Worm (Caenorhabditis elegans): ENCODE data around the gene nhr-274.

DNA sequence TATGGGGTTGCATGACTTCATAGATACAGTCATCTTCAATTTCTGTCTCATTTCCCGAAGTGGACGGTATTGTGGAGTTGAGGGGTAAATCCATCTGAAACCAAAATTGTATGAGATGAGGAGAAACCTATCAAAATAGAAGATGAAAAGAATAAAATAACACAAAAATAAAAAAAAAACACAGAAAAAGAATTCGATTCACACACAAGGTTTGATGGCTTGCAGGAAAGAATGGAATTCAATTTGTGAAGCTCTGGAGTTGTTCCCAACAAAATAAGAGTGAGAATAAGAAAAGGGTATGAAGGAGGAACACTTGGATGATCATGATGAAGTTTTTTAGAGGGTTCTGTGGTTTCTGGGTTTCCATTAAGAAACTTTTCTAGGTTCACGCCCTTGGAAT, 37.0 kb upstream of the nhr-274 start, which contains the start of gene Y41D4B.24:
- no peak for TF ChIP-seq tbx-11 (GFP tag; IDR thresholded peaks at IDR 0.05)
- no peak for TF ChIP-seq scrt-1 (GFP tag; IDR thresholded peaks at IDR 0.05)
- no peak for TF ChIP-seq hnd-1 (tag; optimal IDR thresholded peaks at IDR 0.05)
- no peak for TF ChIP-seq ama-1 (optimal IDR thresholded peaks at IDR 0.05)
- no peak for TF ChIP-seq pes-1 (GFP tag; IDR thresholded peaks at IDR 0.05)
- TF ChIP-seq tra-4 (tag; optimal IDR thresholded peaks at IDR 0.05), result no peak
- no peak for TF ChIP-seq hmg-4 (GFP tag; optimal IDR thresholded peaks at IDR 0.05)
- no peak for TF ChIP-seq F13C5.2 (tag; optimal IDR thresholded peaks at IDR 0.05)
- TF ChIP-seq B0310.2 (tag; optimal IDR thresholded peaks at IDR 0.05), result no peak
- TF ChIP-seq ets-7 (tag; optimal IDR thresholded peaks at IDR 0.05), result no peak
